Fruit fly (Drosophila melanogaster): ENCODE measurements around the gene CG15533.

Gene CG15533

DNA sequence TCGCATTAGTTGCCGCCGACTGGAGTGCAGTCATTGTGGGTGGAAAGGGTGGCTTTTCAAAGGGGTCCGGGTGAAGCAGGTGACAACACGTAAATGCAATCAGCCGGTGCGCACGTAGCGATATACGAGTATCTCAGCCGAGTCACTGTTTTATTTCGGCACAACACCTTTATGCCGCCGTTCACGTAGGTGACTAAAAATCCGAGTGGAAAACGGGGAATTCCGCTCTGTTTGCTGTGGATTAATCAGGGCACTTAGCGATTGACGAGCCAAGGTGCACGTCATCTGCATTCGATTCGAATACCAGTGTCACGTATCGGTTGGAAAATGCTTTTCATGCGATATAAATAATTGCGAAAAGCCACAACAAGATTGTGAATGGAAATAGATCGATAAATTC is 22.1 kb upstream of the CG15533 start:
- TF ChIP-seq CG6765 (GFP tag; optimal IDR thresholded peaks at IDR 0.05) (no peak), HLH4C (GFP tag; IDR thresholded peaks at IDR 0.05; ENCODE audit: partially characterized antibody) (0 out of 3 replicates have a peak, but pooled peaks have one; percentile 25), so (GFP tag; IDR thresholded peaks at IDR 0.05) (no peak), CG9932 (GFP tag; IDR thresholded peaks at IDR 0.05) (no peak), Sin3A (optimal IDR thresholded peaks at IDR 0.05) (no peak), GATAe (GFP tag; conservative IDR thresholded peaks at IDR 0.05) (no peak), Elba2 (GFP tag; optimal IDR thresholded peaks at IDR 0.05) (no peak), cg (GFP tag; optimal IDR thresholded peaks at IDR 0.05) (no peak), CG6689 (GFP tag; IDR thresholded peaks at IDR 0.05) (no peak), ato (GFP tag; IDR thresholded peaks at IDR 0.05; ENCODE audit: partially characterized antibody) (no peak), Ets65A (GFP tag) (peak; percentile 85), cad (GFP tag; optimal IDR thresholded peaks at IDR 0.05) (no peak)

DNA sequence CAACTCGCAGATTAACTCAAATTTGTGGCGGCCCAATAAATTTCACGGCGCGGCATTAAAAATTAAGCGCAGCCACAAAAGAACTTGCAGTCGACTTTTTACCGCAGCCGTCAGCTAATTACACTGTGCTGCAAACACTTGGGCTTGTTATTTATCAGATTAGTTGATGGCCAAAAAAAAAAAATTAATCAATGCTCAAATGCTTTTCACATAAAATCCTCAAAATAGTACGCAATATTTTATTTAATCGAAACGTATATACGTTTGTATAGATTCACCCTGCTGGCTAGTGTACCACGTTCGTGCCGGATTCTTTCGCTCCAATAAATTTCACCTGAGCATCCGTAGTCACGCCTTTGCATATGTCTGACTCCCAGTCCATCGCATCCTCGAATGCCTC is 14.8 kb upstream of the CG15533 start:
- TF ChIP-seq bowl (GFP tag; IDR thresholded peaks at IDR 0.05) (no peak; the same call in 1 of the 2 replicates), slou (GFP tag; optimal IDR thresholded peaks at IDR 0.05) (no peak), CG6654 (GFP tag; optimal IDR thresholded peaks at IDR 0.05) (peak; percentile 36), vnd (GFP tag; IDR thresholded peaks at IDR 0.05; ENCODE audit: partially characterized antibody) (no peak), bsh (GFP tag; optimal IDR thresholded peaks at IDR 0.05) (peak in 1 of 2 experiments; percentile 81), lbe (GFP tag; optimal IDR thresholded peaks at IDR 0.05) (no peak), CG11093 (GFP tag; IDR thresholded peaks at IDR 0.05) (peak; percentile 20; the same call in 1 of the 3 replicates), ATbp (GFP tag; optimal IDR thresholded peaks at IDR 0.05) (peak; percentile 49), gt (GFP tag; IDR thresholded peaks at IDR 0.05) (no peak), gcm2 (GFP tag; optimal IDR thresholded peaks at IDR 0.05) (no peak), sug (tag; optimal IDR thresholded peaks at IDR 0.05) (no peak), Kr (GFP tag; optimal IDR thresholded peaks at IDR 0.05) (no peak), CG6765 (GFP tag; optimal IDR thresholded peaks at IDR 0.05) (no peak), NC2α (GFP tag; optimal IDR thresholded peaks at IDR 0.05) (no peak), pita (GFP tag; optimal IDR thresholded peaks at IDR 0.05) (no peak), CG10209 (GFP tag; optimal IDR thresholded peaks at IDR 0.05) (no peak), CG4282 (GFP tag; optimal IDR thresholded peaks at IDR 0.05) (no peak), Mrtf (GFP tag; IDR thresholded peaks at IDR 0.05) (no peak), CoRest (tag; optimal IDR thresholded peaks at IDR 0.05) (peak; percentile 36), stwl (tag; optimal IDR thresholded peaks at IDR 0.05) (no peak), Mes4 (GFP tag; optimal IDR thresholded peaks at IDR 0.05) (peak; percentile 32), B-H2 (GFP tag; optimal IDR thresholded peaks at IDR 0.05) (no peak), CG4328 (GFP tag; optimal IDR thresholded peaks at IDR 0.05) (no peak), sens (GFP tag) (peak; percentile 89), CG4424 (GFP tag; optimal IDR thresholded peaks at IDR 0.05) (peak; percentile 60), amos (GFP tag; IDR thresholded peaks at IDR 0.05; ENCODE audit: partially characterized antibody) (no peak), CG14441 (GFP tag; IDR thresholded peaks at IDR 0.05) (peak; percentile 78), Camta (GFP tag; optimal IDR thresholded peaks at IDR 0.05) (peak; percentile 24), schlank (tag; optimal IDR thresholded peaks at IDR 0.05) (no peak), aop (GFP tag; IDR thresholded peaks at IDR 0.05) (no peak), CG6683 (GFP tag; optimal IDR thresholded peaks at IDR 0.05) (no peak), CG17361 (GFP tag; IDR thresholded peaks at IDR 0.05) (peak; percentile 50; the same call in 2 of the 3 replicates), Poxn (GFP tag; IDR thresholded peaks at IDR 0.05) (no peak), CG1233 (GFP tag; optimal IDR thresholded peaks at IDR 0.05) (peak; percentile 31), CG9817 (tag; optimal IDR thresholded peaks at IDR 0.05) (no peak), Eip74EF (GFP tag; optimal IDR thresholded peaks at IDR 0.05) (peak in 1 of 2 experiments; percentile 29), Trl (optimal IDR thresholded peaks at IDR 0.05) (no peak), Trl (GFP tag; optimal IDR thresholded peaks at IDR 0.05) (peak; percentile 11), CG11456 (GFP tag; IDR thresholded peaks at IDR 0.05) (peak; percentile 61; the same call in 1 of the 3 replicates), oc (tag; optimal IDR thresholded peaks at IDR 0.05) (peak; percentile 51)

All from whole organism, embryonic.